Fruit fly (Drosophila melanogaster) whole organism, prepupa: ENCODE results near the gene eIF1.

Experiments
- CG10631 ChIP-seq: fragments of 200-800 bp; sonication (Bioruptor generic); optimal IDR thresholded peaks from 2 replicates; lab custom pipeline; 2016; ENCODE audit warnings: missing biosample characterization, missing genetic modification characterization
- CG10669 ChIP-seq: fragments of 200-800 bp; sonication (Bioruptor generic); optimal IDR thresholded peaks from 3 replicates; lab custom pipeline; 2018; ENCODE audit warnings: missing biosample characterization, mild to moderate bottlenecking, missing genetic modification characterization, moderate library complexity
- CG11294 ChIP-seq: fragments of 200-800 bp; sonication (Bioruptor generic); IDR thresholded peaks from 2 replicates; pipeline ENCODE4 v1.3.6; 2022; ENCODE audit warnings: missing biosample characterization, missing genetic modification characterization
- CG11762 ChIP-seq: fragments of 200-800 bp; sonication (Bioruptor generic); optimal IDR thresholded peaks from 3 replicates; lab custom pipeline; 2016; ENCODE audit warnings: missing biosample characterization, missing genetic modification characterization; ENCODE audit not compliant: insufficient read depth
- CG11902 ChIP-seq: fragments of 200-800 bp; sonication (Bioruptor generic); optimal IDR thresholded peaks from 3 replicates; lab custom pipeline; 2016; ENCODE audit warnings: missing biosample characterization, missing genetic modification characterization
- CG1621 ChIP-seq: fragments of 200-800 bp; sonication (Bioruptor generic); optimal IDR thresholded peaks from 3 replicates; lab custom pipeline; 2018; ENCODE audit warnings: missing biosample characterization, mild to moderate bottlenecking, missing genetic modification characterization
- CG16779 ChIP-seq: fragments of 200-800 bp; sonication (Bioruptor generic); optimal IDR thresholded peaks from 3 replicates; lab custom pipeline; 2017; ENCODE audit warnings: missing biosample characterization, mild to moderate bottlenecking, missing genetic modification characterization
- CG3032 ChIP-seq: fragments of 200-800 bp; optimal IDR thresholded peaks from 2 replicates; lab custom pipeline; 2019; ENCODE audit warnings: missing biosample characterization, mild to moderate bottlenecking, missing genetic modification characterization, moderate library complexity
- CG31627 ChIP-seq: fragments of 200-800 bp; sonication (Bioruptor generic); optimal IDR thresholded peaks from 3 replicates; lab custom pipeline; 2016; ENCODE audit warnings: missing biosample characterization, missing genetic modification characterization
- CG32006 ChIP-seq: fragments of 200-800 bp; sonication (Bioruptor generic); optimal IDR thresholded peaks from 3 replicates; lab custom pipeline; 2017; ENCODE audit warnings: missing biosample characterization, mild to moderate bottlenecking, missing genetic modification characterization
- CG3919 ChIP-seq: fragments of 200-800 bp; sonication (Bioruptor generic); optimal IDR thresholded peaks from 3 replicates; lab custom pipeline; 2016; ENCODE audit warnings: missing biosample characterization, missing genetic modification characterization
- CG4318 ChIP-seq: fragments of 200-800 bp; sonication (Bioruptor generic); optimal IDR thresholded peaks from 3 replicates; lab custom pipeline; 2017; ENCODE audit warnings: missing biosample characterization, mild to moderate bottlenecking, missing genetic modification characterization
- CG6276 ChIP-seq: fragments of 200-800 bp; sonication (Bioruptor generic); optimal IDR thresholded peaks from 2 replicates; lab custom pipeline; 2017; ENCODE audit warnings: missing biosample characterization, mild to moderate bottlenecking, missing genetic modification characterization
- CG6792 ChIP-seq: fragments of 200-800 bp; sonication (Bioruptor generic); optimal IDR thresholded peaks from 3 replicates; lab custom pipeline; 2016; ENCODE audit warnings: missing biosample characterization, missing genetic modification characterization
- CG6808 ChIP-seq: fragments of 200-800 bp; sonication (Bioruptor generic); optimal IDR thresholded peaks from 3 replicates; lab custom pipeline; 2017; ENCODE audit warnings: missing biosample characterization, missing genetic modification characterization, mild to moderate bottlenecking, moderate library complexity, missing genetic modification reagents
- CG6854 ChIP-seq: fragments of 200-800 bp; sonication (Bioruptor generic); optimal IDR thresholded peaks from 2 replicates; lab custom pipeline; 2017; ENCODE audit warnings: missing biosample characterization, mild to moderate bottlenecking, missing genetic modification characterization
- CG7368 ChIP-seq: fragments of 200-800 bp; sonication (Bioruptor generic); optimal IDR thresholded peaks from 3 replicates; lab custom pipeline; 2016; ENCODE audit warnings: missing biosample characterization, missing genetic modification characterization
- CG8119 ChIP-seq: fragments of 200-800 bp; sonication (Bioruptor generic); IDR thresholded peaks from 3 replicates; pipeline ENCODE4 v1.3.6; 2022; ENCODE audit warnings: missing biosample characterization, missing genetic modification characterization
- CG8319 ChIP-seq: fragments of 200-800 bp; sonication (Bioruptor generic); optimal IDR thresholded peaks from 3 replicates; lab custom pipeline; 2016; ENCODE audit warnings: missing biosample characterization, missing genetic modification characterization
- CG8632 ChIP-seq: fragments of 200-800 bp; sonication (Bioruptor generic); optimal IDR thresholded peaks from 3 replicates; lab custom pipeline; 2016; ENCODE audit warnings: missing biosample characterization, missing genetic modification characterization
- CG9139 ChIP-seq: fragments of 200-800 bp; sonication (Bioruptor generic); optimal IDR thresholded peaks from 3 replicates; lab custom pipeline; 2017; ENCODE audit warnings: missing biosample characterization, mild to moderate bottlenecking, missing genetic modification characterization
- Eip75B ChIP-seq: fragments of 200-800 bp; sonication (Bioruptor generic); optimal IDR thresholded peaks from 3 replicates; lab custom pipeline; 2016; ENCODE audit warnings: missing biosample characterization, missing genetic modification characterization
- Eip78C ChIP-seq: fragments of 200-800 bp; sonication (Bioruptor generic); peaks from one replicate; lab custom pipeline; 2016; ENCODE audit warnings: missing biosample characterization, missing genetic modification characterization
- Eip93F ChIP-seq: fragments of 200-800 bp; sonication (Bioruptor generic); optimal IDR thresholded peaks from 2 replicates; lab custom pipeline; 2016; ENCODE audit warnings: missing biosample characterization, mild to moderate bottlenecking, missing genetic modification characterization
- Ets21C ChIP-seq: fragments of 200-800 bp; sonication (Bioruptor generic); optimal IDR thresholded peaks from 3 replicates; lab custom pipeline; 2016; ENCODE audit warnings: missing biosample characterization, missing genetic modification characterization
- Ets96B ChIP-seq: fragments of 200-800 bp; optimal IDR thresholded peaks from 2 replicates; lab custom pipeline; 2019; ENCODE audit warnings: missing biosample characterization, mild to moderate bottlenecking, missing genetic modification characterization, moderate library complexity
- Gug ChIP-seq: fragments of 200-800 bp; sonication (Bioruptor generic); IDR thresholded peaks from 2 replicates; pipeline ENCODE4 v1.3.6; 2022; ENCODE audit warnings: missing biosample characterization, missing genetic modification characterization
- Hr39 ChIP-seq: fragments of 200-800 bp; sonication (Bioruptor generic); optimal IDR thresholded peaks from 2 replicates; lab custom pipeline; 2016; ENCODE audit warnings: missing biosample characterization, missing genetic modification characterization
- Hr4 ChIP-seq: fragments of 200-800 bp; sonication (Bioruptor generic); optimal IDR thresholded peaks from 3 replicates; lab custom pipeline; 2016; ENCODE audit warnings: missing biosample characterization, missing genetic modification characterization
- Lpt ChIP-seq: fragments of 200-800 bp; sonication (Bioruptor generic); optimal IDR thresholded peaks from 3 replicates; lab custom pipeline; 2016; ENCODE audit warnings: missing biosample characterization, missing genetic modification characterization
- Met ChIP-seq: fragments of 200-800 bp; sonication (Bioruptor generic); optimal IDR thresholded peaks from 3 replicates; lab custom pipeline; 2016; ENCODE audit warnings: missing biosample characterization, missing genetic modification characterization
- Smox ChIP-seq: fragments of 200-800 bp; sonication (Bioruptor generic); optimal IDR thresholded peaks from 3 replicates; lab custom pipeline; 2016; ENCODE audit warnings: missing biosample characterization, missing genetic modification characterization
- Sox102F ChIP-seq: fragments of 200-800 bp; sonication (Bioruptor generic); optimal IDR thresholded peaks from 2 replicates; lab custom pipeline; 2016; ENCODE audit warnings: missing biosample characterization, mild to moderate bottlenecking, missing genetic modification characterization
- Sox14 ChIP-seq: fragments of 200-800 bp; sonication (Bioruptor generic); optimal IDR thresholded peaks from 3 replicates; lab custom pipeline; 2016; ENCODE audit warnings: missing biosample characterization, missing genetic modification characterization
- Sox15 ChIP-seq: fragments of 200-800 bp; sonication (Bioruptor generic); optimal IDR thresholded peaks from 3 replicates; lab custom pipeline; 2016; ENCODE audit warnings: missing biosample characterization, missing genetic modification characterization
- achi ChIP-seq: fragments of 200-800 bp; sonication (Bioruptor generic); optimal IDR thresholded peaks from 3 replicates; lab custom pipeline; 2016; ENCODE audit warnings: missing biosample characterization, missing genetic modification characterization
- acj6 ChIP-seq: fragments of 200-800 bp; sonication (Bioruptor generic); optimal IDR thresholded peaks from 3 replicates; lab custom pipeline; 2016; ENCODE audit warnings: missing biosample characterization, missing genetic modification characterization
- cyc ChIP-seq: fragments of 200-800 bp; sonication (Bioruptor generic); optimal IDR thresholded peaks from 3 replicates; lab custom pipeline; 2016; ENCODE audit warnings: missing biosample characterization, missing genetic modification characterization
- dsx ChIP-seq: fragments of 200-800 bp; optimal IDR thresholded peaks from 3 replicates; lab custom pipeline; 2019; ENCODE audit warnings: missing biosample characterization, mild to moderate bottlenecking, missing genetic modification characterization, moderate library complexity; ENCODE audit not compliant: poor library complexity, severe bottlenecking
- eg ChIP-seq: fragments of 200-800 bp; sonication (Bioruptor generic); IDR thresholded peaks from 3 replicates; pipeline ENCODE4 v1.3.6; 2022; ENCODE audit warnings: missing biosample characterization, missing genetic modification characterization
- fd59A ChIP-seq: fragments of 200-800 bp; sonication (Bioruptor generic); optimal IDR thresholded peaks from 2 replicates; lab custom pipeline; 2017; ENCODE audit warnings: missing biosample characterization, mild to moderate bottlenecking, missing genetic modification characterization, missing genetic modification reagents
- fd85E ChIP-seq: fragments of 200-800 bp; sonication (Bioruptor generic); optimal IDR thresholded peaks from 3 replicates; lab custom pipeline; 2016; ENCODE audit warnings: missing biosample characterization, missing genetic modification characterization
- lz ChIP-seq: fragments of 200-800 bp; sonication (Bioruptor generic); optimal IDR thresholded peaks from 3 replicates; lab custom pipeline; 2016; ENCODE audit warnings: missing biosample characterization, missing genetic modification characterization
- net ChIP-seq: fragments of 200-800 bp; sonication (Bioruptor generic); optimal IDR thresholded peaks from 3 replicates; lab custom pipeline; 2016; ENCODE audit warnings: missing biosample characterization, missing genetic modification characterization
- pdm3 ChIP-seq: fragments of 200-800 bp; sonication (Bioruptor generic); optimal IDR thresholded peaks from 3 replicates; lab custom pipeline; 2016; ENCODE audit warnings: missing biosample characterization, missing genetic modification characterization
- salr ChIP-seq, 2 experiments: fragments of 200-800 bp; sonication (Bioruptor generic); optimal IDR thresholded peaks; 3 replicates each; lab custom pipeline; 2016 to 2018; ENCODE audit warnings: missing biosample characterization in 2 of 2, missing genetic modification characterization in 2 of 2, mild to moderate bottlenecking in 1 of 2
- spab ChIP-seq: fragments of 200-800 bp; sonication (Bioruptor generic); optimal IDR thresholded peaks from 2 replicates; lab custom pipeline; 2017; ENCODE audit warnings: missing biosample characterization, mild to moderate bottlenecking, missing genetic modification characterization, missing genetic modification reagents
- ss ChIP-seq, 2 experiments: fragments of 200-800 bp; sonication (Bioruptor generic); optimal IDR thresholded peaks; 2 replicates in 1 of 2; 3 replicates in 1 of 2; lab custom pipeline; 2017 to 2018; ENCODE audit warnings: mild to moderate bottlenecking in 2 of 2, missing biosample characterization in 2 of 2, missing genetic modification characterization in 2 of 2, moderate library complexity in 1 of 2
- svp ChIP-seq: fragments of 200-800 bp; sonication (Bioruptor generic); peaks from one replicate; lab custom pipeline; 2016; ENCODE audit warnings: missing biosample characterization, missing genetic modification characterization
- topi ChIP-seq: fragments of 200-800 bp; sonication (Bioruptor generic); optimal IDR thresholded peaks from 3 replicates; lab custom pipeline; 2016; ENCODE audit warnings: missing biosample characterization, missing genetic modification characterization
- vri ChIP-seq: fragments of 200-800 bp; sonication (Bioruptor generic); optimal IDR thresholded peaks from 3 replicates; lab custom pipeline; 2016; ENCODE audit warnings: missing biosample characterization, mild to moderate bottlenecking, missing genetic modification characterization

eIF1 gene

DNA sequence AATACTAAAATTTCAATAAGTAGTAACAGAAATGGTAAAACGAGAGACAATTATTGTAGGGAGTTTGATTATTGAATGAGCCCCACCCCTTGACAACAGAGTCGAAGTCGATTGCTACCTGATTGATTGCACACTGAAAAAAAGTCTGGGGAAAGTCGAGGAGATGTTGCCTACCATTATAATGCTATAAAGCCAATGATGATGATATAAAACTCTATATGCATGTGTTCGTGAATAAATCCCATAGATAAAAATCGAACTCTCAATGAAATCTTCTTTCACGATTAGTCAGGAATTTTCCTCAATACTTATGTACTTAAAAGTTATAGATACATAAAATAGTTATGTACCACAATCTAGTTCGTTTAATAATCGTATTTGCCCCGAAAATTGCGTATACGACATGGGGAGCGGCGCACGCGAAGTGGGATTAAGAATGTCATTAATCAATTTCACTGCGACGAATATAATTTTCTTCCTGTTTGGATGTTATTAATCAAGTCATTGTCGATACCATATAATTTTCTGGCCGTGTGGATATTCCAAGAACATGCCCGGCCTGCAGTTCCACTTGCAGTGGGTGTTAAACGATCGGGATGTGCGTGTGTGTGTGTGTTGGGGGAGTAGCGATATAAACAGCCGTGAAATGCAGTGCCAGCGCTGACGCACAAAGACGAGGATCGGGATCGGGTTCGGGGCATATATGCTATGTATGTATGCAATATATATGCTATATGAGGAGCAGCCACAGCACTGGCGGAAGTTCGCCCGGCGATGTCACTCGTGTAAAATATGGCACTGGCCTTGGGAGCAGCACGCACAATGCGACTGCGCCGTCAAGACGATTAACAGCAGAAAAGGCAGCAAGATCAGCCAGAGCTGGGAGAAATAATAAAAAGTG lies 21.4 kb downstream of the eIF1 start, which contains the start of gene CG12078:
TSS of gene CG12078 (minus strand) at position 51 of the 901 bp plus-strand sequence.
- TF ChIP-seq Sox15 (GFP tag; lab: Kevin White, UChicago) (no peak), Sox102F (GFP tag; lab: Kevin White, UChicago) (no peak), CG3919 (GFP tag; lab: Kevin White, UChicago) (no peak), topi (GFP tag; lab: Kevin White, UChicago) (peak; percentile 41), CG16779 (no peak), Eip93F (GFP tag; lab: Kevin White, UChicago) (no peak), salr (GFP tag; optimal IDR thresholded peaks at IDR 0.05; lab: Kevin White, UChicago) (no peak), CG6808 (GFP tag; lab: Kevin White, UChicago) (no peak), CG31627 (GFP tag; lab: Kevin White, UChicago) (peak; percentile 3), lz (GFP tag; lab: Kevin White, UChicago) (peak; percentile 9), CG11762 (GFP tag; lab: Kevin White, UChicago) (no peak), Eip75B (no peak), cyc (GFP tag; lab: Kevin White, UChicago) (peak; percentile 28), Sox14 (GFP tag; lab: Kevin White, UChicago) (no peak), CG1621 (tag; lab: Kevin White, UChicago) (no peak), svp (GFP tag; lab: Kevin White, UChicago) (peak; percentile 65), CG6276 (GFP tag; lab: Kevin White, UChicago) (no peak), CG32006 (GFP tag; lab: Kevin White, UChicago) (no peak), CG8119 (no peak), Ets96B (tag; lab: Kevin White, UChicago) (no peak), Lpt (GFP tag; lab: Kevin White, UChicago) (no peak), acj6 (no peak), CG6854 (GFP tag; lab: Kevin White, UChicago) (no peak), CG10669 (GFP tag; lab: Kevin White, UChicago) (no peak), spab (GFP tag; lab: Kevin White, UChicago) (no peak), fd59A (GFP tag; lab: Kevin White, UChicago) (peak; percentile 13), Hr4 (GFP tag; lab: Kevin White, UChicago) (no peak), CG4318 (GFP tag; lab: Kevin White, UChicago) (no peak), dsx (GFP tag; lab: Kevin White, UChicago) (no peak), Ets21C (GFP tag; lab: Kevin White, UChicago) (no peak), fd85E (GFP tag; lab: Kevin White, UChicago) (no peak), Gug (GFP tag; lab: Robert Waterston, UW) (no peak), CG3032 (tag; lab: Kevin White, UChicago) (peak; percentile 13), eg (GFP tag; lab: Robert Waterston, UW) (no peak), net (no peak), achi (GFP tag; lab: Kevin White, UChicago) (no peak), CG11902 (GFP tag; lab: Kevin White, UChicago) (no peak), CG9139 (GFP tag; lab: Kevin White, UChicago) (no peak), pdm3 (no peak), CG7368 (no peak), CG8319 (GFP tag; lab: Kevin White, UChicago) (no peak), CG8632 (GFP tag; lab: Kevin White, UChicago) (no peak), Smox (GFP tag; lab: Kevin White, UChicago) (peak; percentile 23), CG11294 (no peak), CG10631 (GFP tag; lab: Kevin White, UChicago) (no peak), ss (GFP tag; optimal IDR thresholded peaks at IDR 0.05; lab: Kevin White, UChicago) (no peak), CG6792 (GFP tag; lab: Kevin White, UChicago) (no peak), vri (GFP tag; lab: Kevin White, UChicago) (no peak), Met (GFP tag; lab: Kevin White, UChicago) (peak; percentile 37), Eip78C (peak; percentile 74), Hr39 (no peak)
